Worm (Caenorhabditis elegans): ENCODE measurements around the gene F28E10.4.

The F28E10.4 gene

ce11 chrIV:4533025-4533424 lies 34.2 kb downstream of the F28E10.4 start, which contains the start of gene ZK185.4:
TSS of gene ZK185.4 (minus strand) at chrIV:4533125.
- TF ChIP-seq nhr-77 (tag; optimal IDR thresholded peaks at IDR 0.05) (no peak), egl-27 (tag; optimal IDR thresholded peaks at IDR 0.05) (no peak), aly-2 (tag; optimal IDR thresholded peaks at IDR 0.05) (no peak), mml-1 (tag; optimal IDR thresholded peaks at IDR 0.05) (no peak), elt-2 (tag; optimal IDR thresholded peaks at IDR 0.05) (no peak), nhr-43 (tag; optimal IDR thresholded peaks at IDR 0.05; ENCODE audit: poor library complexity, severe bottlenecking) (no peak), ztf-4 (tag; optimal IDR thresholded peaks at IDR 0.05) (no peak), sea-2 (GFP tag; optimal IDR thresholded peaks at IDR 0.05) (no peak), daf-12 (tag; optimal IDR thresholded peaks at IDR 0.05) (no peak), ZK546.5 (tag; optimal IDR thresholded peaks at IDR 0.05) (no peak), ztf-11 (tag; optimal IDR thresholded peaks at IDR 0.05) (no peak), fkh-2 (tag; optimal IDR thresholded peaks at IDR 0.05) (no peak), ceh-9 (tag; optimal IDR thresholded peaks at IDR 0.05) (no peak), nhr-67 (tag; optimal IDR thresholded peaks at IDR 0.05) (no peak), nhr-28 (tag; optimal IDR thresholded peaks at IDR 0.05) (no peak), zag-1 (tag; optimal IDR thresholded peaks at IDR 0.05) (no peak), snpc-4 (tag; optimal IDR thresholded peaks at IDR 0.05) (no peak), fkh-10 (GFP tag; optimal IDR thresholded peaks at IDR 0.05) (no peak)

DNA sequence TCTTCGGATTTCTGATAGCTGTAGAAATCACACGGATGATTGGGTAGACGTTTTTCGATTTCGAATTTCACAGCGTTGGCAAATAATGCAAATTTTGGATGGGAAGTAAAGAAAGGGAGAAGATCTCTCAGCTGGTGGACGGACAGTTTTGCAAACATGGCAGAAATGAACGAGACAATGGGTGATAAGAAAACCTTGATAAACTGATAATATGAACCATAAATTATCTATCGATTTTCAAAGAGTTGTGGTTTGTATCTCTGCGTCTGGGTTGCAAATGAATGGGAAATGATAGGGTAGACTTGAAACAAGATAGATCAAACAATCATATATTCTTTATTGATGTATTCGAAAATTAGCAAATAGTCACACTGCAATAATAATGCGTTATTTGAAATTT lies 37.1 kb downstream of the F28E10.4 start, which contains the start of gene ZK185.3:
ZK185.3 (minus strand) TSS at position 263 of the 400 bp plus-strand sequence.
- TF ChIP-seq pqm-1 (tag; optimal IDR thresholded peaks at IDR 0.05): peak; percentile 98
- TF ChIP-seq elt-2 (tag; optimal IDR thresholded peaks at IDR 0.05): peak; percentile 85
- TF ChIP-seq nhr-237 (tag; optimal IDR thresholded peaks at IDR 0.05): no peak
- peak in 1 of 3 experiments; percentile 11 for TF ChIP-seq elt-3 (tag; optimal IDR thresholded peaks at IDR 0.05)
- TF ChIP-seq ceh-28 (tag; optimal IDR thresholded peaks at IDR 0.05): peak; percentile 38

ce11 chrIV:4526724-4527123 lies 40.5 kb downstream of the F28E10.4 start:
- TF ChIP-seq nhr-28 (tag; optimal IDR thresholded peaks at IDR 0.05) (no peak), unc-62 (GFP tag; optimal IDR thresholded peaks at IDR 0.05) (no peak), R02D3.7 (tag; optimal IDR thresholded peaks at IDR 0.05) (no peak), lin-39 (tag; optimal IDR thresholded peaks at IDR 0.05) (no peak), jun-1 (tag; optimal IDR thresholded peaks at IDR 0.05) (no peak), nhr-43 (tag; optimal IDR thresholded peaks at IDR 0.05; ENCODE audit: poor library complexity, severe bottlenecking) (no peak), pqm-1 (tag; optimal IDR thresholded peaks at IDR 0.05) (no peak), ceh-28 (tag; optimal IDR thresholded peaks at IDR 0.05) (no peak), ceh-16 (tag; optimal IDR thresholded peaks at IDR 0.05) (no peak), mdl-1 (tag; optimal IDR thresholded peaks at IDR 0.05) (no peak), nhr-77 (tag; optimal IDR thresholded peaks at IDR 0.05) (no peak), elt-1 (tag; optimal IDR thresholded peaks at IDR 0.05) (no peak), nhr-23 (tag; optimal IDR thresholded peaks at IDR 0.05) (no peak), nhr-25 (tag; optimal IDR thresholded peaks at IDR 0.05) (no peak)

DNA sequence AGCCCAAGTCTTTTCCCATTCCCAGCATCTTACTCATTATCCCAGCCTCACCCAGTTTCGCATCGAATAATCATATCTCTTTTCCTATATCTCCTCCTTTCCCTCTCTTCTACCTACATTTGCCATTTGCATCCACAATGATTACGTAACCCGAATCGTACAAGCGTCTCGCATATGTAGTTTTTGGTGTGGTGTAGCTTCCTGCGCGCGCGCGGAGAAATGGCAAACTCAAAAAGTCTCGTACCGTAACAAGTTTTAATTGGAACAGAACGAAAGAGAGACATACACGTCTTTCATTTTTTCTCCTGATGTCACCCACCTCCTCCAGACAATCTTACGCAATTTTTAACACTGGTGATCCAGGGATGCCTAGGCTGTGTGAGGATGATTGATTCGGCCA lies 41.2 kb downstream of the F28E10.4 start:
- TF ChIP-seq sea-2 (GFP tag; optimal IDR thresholded peaks at IDR 0.05): no peak
- TF ChIP-seq ceh-9 (tag; optimal IDR thresholded peaks at IDR 0.05): no peak
- no peak for TF ChIP-seq nfya-1 (tag; optimal IDR thresholded peaks at IDR 0.05; ENCODE audit: insufficient read depth)
- TF ChIP-seq nhr-11 (tag; optimal IDR thresholded peaks at IDR 0.05): no peak
- peak; percentile 79 for TF ChIP-seq nhr-43 (tag; optimal IDR thresholded peaks at IDR 0.05; ENCODE audit: poor library complexity, severe bottlenecking)
- no peak for TF ChIP-seq egl-27 (tag; optimal IDR thresholded peaks at IDR 0.05)
- no peak for TF ChIP-seq nhr-76 (tag; optimal IDR thresholded peaks at IDR 0.05)
- TF ChIP-seq elt-3 (tag; optimal IDR thresholded peaks at IDR 0.05): peak in 1 of 3 experiments; percentile 20
- no peak for TF ChIP-seq zag-1 (tag; optimal IDR thresholded peaks at IDR 0.05)
- TF ChIP-seq ztf-4 (tag; optimal IDR thresholded peaks at IDR 0.05): no peak
- TF ChIP-seq elt-1 (tag; optimal IDR thresholded peaks at IDR 0.05): no peak
- no peak for TF ChIP-seq aly-2 (tag; optimal IDR thresholded peaks at IDR 0.05)
- TF ChIP-seq nhr-12 (tag; optimal IDR thresholded peaks at IDR 0.05): no peak
- no peak for TF ChIP-seq jun-1 (tag; optimal IDR thresholded peaks at IDR 0.05)
- TF ChIP-seq lsy-12 (tag; optimal IDR thresholded peaks at IDR 0.05): no peak
- no peak for TF ChIP-seq ZK546.5 (tag; optimal IDR thresholded peaks at IDR 0.05)

All from whole organism, L3 larva.